Fruit fly (Drosophila melanogaster) whole organism, embryonic: ENCODE results near the gene Kmn2.

Experiments
- Awh ChIP-seq: fragments of 200-800 bp; sonication (Bioruptor generic); IDR thresholded peaks from 2 replicates; pipeline ENCODE4, ENCODE4 v1.3.6; 2022; ENCODE audit warnings: missing biosample characterization, missing genetic modification characterization
- BtbVII ChIP-seq: fragments of 200-800 bp; sonication (Bioruptor generic); optimal IDR thresholded peaks from 3 replicates; lab custom pipeline; 2017; ENCODE audit warnings: missing biosample characterization, mild to moderate bottlenecking, missing genetic modification characterization
- Bteb2 ChIP-seq: fragments of 200-800 bp; sonication (Bioruptor generic); optimal IDR thresholded peaks from 2 replicates; lab custom pipeline; 2016; ENCODE audit warnings: missing biosample characterization, missing genetic modification characterization
- CG10431 ChIP-seq: fragments of 200-800 bp; sonication (Bioruptor generic); optimal IDR thresholded peaks from 3 replicates; lab custom pipeline; 2018; ENCODE audit warnings: missing biosample characterization, mild to moderate bottlenecking, missing genetic modification characterization
- CG10462 ChIP-seq: fragments of 200-800 bp; sonication (Bioruptor generic); optimal IDR thresholded peaks from 2 replicates; lab custom pipeline; 2016; ENCODE audit warnings: missing biosample characterization, missing genetic modification characterization
- CG10979 ChIP-seq: fragments of 200-800 bp; sonication (Bioruptor generic); optimal IDR thresholded peaks from 2 replicates; lab custom pipeline; 2018; ENCODE audit warnings: missing biosample characterization, mild to moderate bottlenecking, missing genetic modification characterization, moderate library complexity
- CG13123 ChIP-seq: fragments of 200-800 bp; sonication (Bioruptor generic); optimal IDR thresholded peaks from 2 replicates; lab custom pipeline; 2016; ENCODE audit warnings: missing biosample characterization, missing genetic modification characterization
- CG13296 ChIP-seq: fragments of 200-800 bp; sonication (Bioruptor generic); optimal IDR thresholded peaks from 3 replicates; lab custom pipeline; 2018; ENCODE audit warnings: missing biosample characterization, mild to moderate bottlenecking, missing genetic modification characterization
- CG13624 ChIP-seq: fragments of 200-800 bp; sonication (Bioruptor generic); optimal IDR thresholded peaks from 2 replicates; lab custom pipeline; 2016; ENCODE audit warnings: missing biosample characterization, missing genetic modification characterization
- CG15479 ChIP-seq: fragments of 200-800 bp; sonication (Bioruptor generic); optimal IDR thresholded peaks from 3 replicates; lab custom pipeline; 2019; ENCODE audit warnings: missing biosample characterization, mild to moderate bottlenecking, missing genetic modification characterization, moderate library complexity
- CG17829 ChIP-seq: fragments of 200-800 bp; optimal IDR thresholded peaks from 2 replicates; lab custom pipeline; 2019; ENCODE audit warnings: missing biosample characterization, mild to moderate bottlenecking, missing genetic modification characterization, moderate library complexity
- CG2678 ChIP-seq: fragments of 200-800 bp; sonication (Bioruptor generic); optimal IDR thresholded peaks from 3 replicates; lab custom pipeline; 2019; ENCODE audit warnings: missing biosample characterization, mild to moderate bottlenecking, missing genetic modification characterization, moderate library complexity
- CG2712 ChIP-seq: fragments of 200-800 bp; optimal IDR thresholded peaks from 3 replicates; lab custom pipeline; 2019; ENCODE audit warnings: missing biosample characterization, mild to moderate bottlenecking, missing genetic modification characterization, moderate library complexity
- CG30431 ChIP-seq: fragments of 200-800 bp; sonication (Bioruptor generic); optimal IDR thresholded peaks from 2 replicates; lab custom pipeline; 2017; ENCODE audit warnings: missing biosample characterization, missing genetic modification characterization
- CG7963 ChIP-seq: fragments of 200-800 bp; sonication (Bioruptor generic); IDR thresholded peaks from 3 replicates; pipeline ENCODE4 v1.3.6; 2022; ENCODE audit warnings: missing biosample characterization, missing genetic modification characterization; ENCODE audit not compliant: partially characterized antibody
- CG8478 ChIP-seq: fragments of >200 bp; optimal IDR thresholded peaks from 2 replicates; lab custom pipeline; 2018
- CG8944 ChIP-seq: fragments of 200-800 bp; sonication (Bioruptor generic); optimal IDR thresholded peaks from 3 replicates; lab custom pipeline; 2016; ENCODE audit warnings: missing biosample characterization, missing genetic modification characterization
- CG9215 ChIP-seq: fragments of 200-800 bp; sonication (Bioruptor generic); IDR thresholded peaks from 2 replicates; pipeline ENCODE4 v1.3.6; 2022; ENCODE audit warnings: missing biosample characterization, missing genetic modification characterization
- CG9727 ChIP-seq: fragments of 200-800 bp; sonication (Bioruptor generic); optimal IDR thresholded peaks from 3 replicates; lab custom pipeline; 2017; ENCODE audit warnings: missing biosample characterization, mild to moderate bottlenecking, missing genetic modification characterization
- CG9932 ChIP-seq: fragments of 200-800 bp; sonication (Bioruptor generic); IDR thresholded peaks from 2 replicates; pipeline ENCODE4 v1.3.6; 2022; ENCODE audit warnings: missing biosample characterization, missing genetic modification characterization
- CTCF ChIP-seq: fragments of 200-800 bp; sonication (Bioruptor generic); optimal IDR thresholded peaks from 2 replicates; lab custom pipeline; 2017; ENCODE audit warnings: missing biosample characterization, mild to moderate bottlenecking, missing genetic modification characterization, moderate library complexity
- Dbx ChIP-seq: fragments of 200-800 bp; sonication (Bioruptor generic); IDR thresholded peaks from 3 replicates; pipeline ENCODE4 v1.3.6; 2022; ENCODE audit warnings: missing biosample characterization, missing genetic modification characterization
- Dip2 ChIP-seq: fragments of 200-800 bp; sonication (Bioruptor generic); IDR thresholded peaks from 2 replicates; pipeline ENCODE4 v1.3.6; 2022; ENCODE audit warnings: missing biosample characterization, missing genetic modification characterization
- H15 ChIP-seq: fragments of 200-800 bp; sonication (Bioruptor generic); IDR thresholded peaks from 3 replicates; pipeline ENCODE4 v1.3.6; 2022; ENCODE audit warnings: missing biosample characterization, missing genetic modification characterization
- HLH4C ChIP-seq: fragments of 200-800 bp; sonication (Bioruptor generic); IDR thresholded peaks from 3 replicates; pipeline ENCODE4 v1.3.6; 2022; ENCODE audit warnings: missing biosample characterization, missing genetic modification characterization; ENCODE audit not compliant: partially characterized antibody
- Hsf ChIP-seq: fragments of 200-800 bp; sonication (Bioruptor generic); optimal IDR thresholded peaks from 3 replicates; lab custom pipeline; 2016; ENCODE audit warnings: missing biosample characterization, missing genetic modification characterization
- Lpt ChIP-seq: fragments of >200 bp; optimal IDR thresholded peaks from 2 replicates; lab custom pipeline; 2018; ENCODE audit warnings: missing biosample characterization, missing genetic modification characterization
- MTF-1 ChIP-seq: fragments of 200-800 bp; sonication (Bioruptor generic); optimal IDR thresholded peaks from 2 replicates; lab custom pipeline; 2018; ENCODE audit warnings: missing biosample characterization, mild to moderate bottlenecking, missing genetic modification characterization, borderline replicate concordance
- Meics ChIP-seq: fragments of 200-800 bp; sonication (Bioruptor generic); optimal IDR thresholded peaks from 2 replicates; lab custom pipeline; 2017; ENCODE audit warnings: missing biosample characterization, mild to moderate bottlenecking, missing genetic modification characterization
- Oli ChIP-seq: fragments of 200-800 bp; sonication (Bioruptor generic); optimal IDR thresholded peaks from 2 replicates; lab custom pipeline; 2018; ENCODE audit warnings: missing biosample characterization, mild to moderate bottlenecking, missing genetic modification characterization, moderate library complexity
- Pdp1 ChIP-seq, 2 experiments: fragments of 200-800 bp; sonication (Bioruptor generic); optimal IDR thresholded peaks; 3 replicates each; lab custom pipeline; 2016; ENCODE audit warnings: missing biosample characterization in 2 of 2, missing genetic modification characterization in 2 of 2, mild to moderate bottlenecking in 1 of 2, moderate library complexity in 1 of 2
- Six4 ChIP-seq: fragments of 200-800 bp; sonication (Bioruptor generic); optimal IDR thresholded peaks from 2 replicates; lab custom pipeline; 2016; ENCODE audit warnings: missing biosample characterization, missing genetic modification characterization
- Stat92E ChIP-seq, 3 experiments: fragments of >200 bp in 2 of 3; fragments of 200-800 bp in 1 of 3; sonication (Bioruptor generic) in 1 of 3; optimal IDR thresholded peaks; 2 replicates each; lab custom pipeline; 2017 to 2019; ENCODE audit warnings: missing biosample characterization in 3 of 3, missing genetic modification characterization in 3 of 3, mild to moderate bottlenecking in 1 of 3, moderate library complexity in 1 of 3
- Usf ChIP-seq: fragments of 200-800 bp; sonication (Bioruptor generic); optimal IDR thresholded peaks from 2 replicates; lab custom pipeline; 2017; ENCODE audit warnings: missing genotype, missing biosample characterization, missing genetic modification characterization
- ab ChIP-seq: fragments of 200-800 bp; sonication (Bioruptor generic); optimal IDR thresholded peaks from 2 replicates; lab custom pipeline; 2016; ENCODE audit warnings: missing biosample characterization, missing genetic modification characterization
- ac ChIP-seq: fragments of 200-800 bp; sonication (Bioruptor generic); optimal IDR thresholded peaks from 3 replicates; lab custom pipeline; 2017; ENCODE audit warnings: missing biosample characterization, mild to moderate bottlenecking, missing genetic modification characterization
- bab2 ChIP-seq: fragments of 200-800 bp; sonication (Bioruptor generic); optimal IDR thresholded peaks from 2 replicates; lab custom pipeline; 2016; ENCODE audit warnings: missing biosample characterization, missing genetic modification characterization
- cg ChIP-seq: fragments of 200-800 bp; sonication (Bioruptor generic); optimal IDR thresholded peaks from 3 replicates; lab custom pipeline; 2019; ENCODE audit warnings: missing biosample characterization, mild to moderate bottlenecking, missing genetic modification characterization, moderate library complexity
- croc ChIP-seq: fragments of 200-800 bp; sonication (Bioruptor generic); conservative IDR thresholded peaks from 3 replicates; pipeline ENCODE4 v1.3.6; 2022; ENCODE audit warnings: missing biosample characterization, missing genetic modification characterization
- crp ChIP-seq, 2 experiments: fragments of 200-800 bp; sonication (Bioruptor generic); optimal IDR thresholded peaks; 2 replicates in 1 of 2; 3 replicates in 1 of 2; lab custom pipeline; 2017; ENCODE audit warnings: missing biosample characterization in 2 of 2, missing genetic modification characterization in 2 of 2, mild to moderate bottlenecking in 1 of 2, moderate library complexity in 1 of 2
- dysf ChIP-seq: fragments of 200-800 bp; sonication (Bioruptor generic); IDR thresholded peaks from 3 replicates; pipeline ENCODE4 v1.3.6; 2022; ENCODE audit warnings: missing biosample characterization, missing genetic modification characterization
- gfzf ChIP-seq: fragments of 200-800 bp; sonication (Bioruptor generic); optimal IDR thresholded peaks from 2 replicates; lab custom pipeline; 2016; ENCODE audit warnings: missing biosample characterization, mild to moderate bottlenecking, missing genetic modification characterization, moderate library complexity
- her ChIP-seq: fragments of 200-800 bp; sonication (Bioruptor generic); optimal IDR thresholded peaks from 2 replicates; lab custom pipeline; 2016; ENCODE audit warnings: missing biosample characterization, missing genetic modification characterization
- lab ChIP-seq: fragments of 200-800 bp; sonication (Bioruptor generic); optimal IDR thresholded peaks from 3 replicates; lab custom pipeline; 2017; ENCODE audit warnings: missing biosample characterization, missing genetic modification characterization, mild to moderate bottlenecking, moderate library complexity, missing genetic modification reagents
- row ChIP-seq: fragments of 200-800 bp; sonication (Bioruptor generic); IDR thresholded peaks from 3 replicates; pipeline ENCODE4 v1.3.6; 2022; ENCODE audit warnings: missing biosample characterization, missing genetic modification characterization
- run ChIP-seq: fragments of 200-800 bp; sonication (Bioruptor generic); optimal IDR thresholded peaks from 3 replicates; lab custom pipeline; 2018; ENCODE audit warnings: missing biosample characterization, mild to moderate bottlenecking, missing genetic modification characterization
- sqz ChIP-seq: fragments of 200-800 bp; sonication (Bioruptor generic); optimal IDR thresholded peaks from 3 replicates; lab custom pipeline; 2018; ENCODE audit warnings: missing biosample characterization, mild to moderate bottlenecking, missing genetic modification characterization
- vnd ChIP-seq: fragments of 200-800 bp; sonication (Bioruptor generic); IDR thresholded peaks from 3 replicates; pipeline ENCODE4 v1.3.6; 2022; ENCODE audit warnings: missing biosample characterization, missing genetic modification characterization; ENCODE audit not compliant: partially characterized antibody
- wor ChIP-seq: fragments of 200-800 bp; sonication (Bioruptor generic); IDR thresholded peaks from 2 replicates; pipeline ENCODE4 v1.3.6; 2022; ENCODE audit warnings: missing biosample characterization, missing genetic modification characterization
- yki ChIP-seq: fragments of >200 bp; optimal IDR thresholded peaks from 3 replicates; lab custom pipeline; 2018
- z ChIP-seq: fragments of 200-800 bp; sonication (Bioruptor generic); IDR thresholded peaks from 3 replicates; pipeline ENCODE4 v1.3.6; 2022; ENCODE audit warnings: missing biosample characterization, missing genetic modification characterization

The Kmn2 gene

DNA sequence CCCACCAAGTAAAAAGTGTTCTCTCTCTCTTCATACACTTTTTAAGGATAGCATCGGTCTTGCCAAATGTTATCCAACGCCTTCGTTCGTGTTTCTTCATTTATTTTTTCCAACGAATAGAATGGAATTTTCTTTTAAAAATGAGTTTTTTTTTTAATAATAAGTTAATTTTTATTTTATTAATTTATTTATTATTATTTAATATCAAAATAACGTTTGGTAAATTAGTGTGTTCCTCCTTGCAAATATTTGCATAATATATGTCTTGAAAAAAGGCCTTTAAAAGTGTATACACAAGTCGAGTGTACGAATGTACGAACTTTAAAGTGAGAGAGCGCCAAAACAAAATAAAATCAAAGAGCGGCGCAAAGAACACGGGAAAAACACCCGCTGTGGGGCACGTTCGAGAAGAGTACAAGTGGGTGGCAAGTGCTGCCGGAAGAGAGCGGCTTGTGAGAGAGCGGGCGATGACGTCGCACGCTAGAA is 26.1 kb upstream of the Kmn2 start (continued):
- TF ChIP-seq Stat92E (GFP tag; optimal IDR thresholded peaks at IDR 0.05; lab: Kevin White, UChicago): no peak
- 0 out of 3 replicates have a peak, but pooled peaks have one; percentile 48 for TF ChIP-seq H15 (GFP tag; lab: Robert Waterston, UW)
- TF ChIP-seq CG8944 (GFP tag; lab: Kevin White, UChicago): no peak
- no peak for TF ChIP-seq yki (lab: Kevin White, UChicago)
- peak; percentile 53 for TF ChIP-seq CG13123 (GFP tag; lab: Kevin White, UChicago)
- TF ChIP-seq Usf (GFP tag; lab: Kevin White, UChicago): peak; percentile 70
- no peak for TF ChIP-seq her
- peak; percentile 90 for TF ChIP-seq CG13296 (GFP tag; lab: Kevin White, UChicago)
- TF ChIP-seq HLH4C (GFP tag; lab: Robert Waterston, UW): no peak
- peak; percentile 73 for TF ChIP-seq CG9932 (GFP tag; lab: Robert Waterston, UW)
- TF ChIP-seq Dbx (GFP tag; lab: Robert Waterston, UW): 0 out of 3 replicates have a peak, but pooled peaks have one; percentile 14
- peak; percentile 68 for TF ChIP-seq CG9215 (GFP tag; lab: Robert Waterston, UW)
- peak; percentile 61 for TF ChIP-seq Awh
- TF ChIP-seq z (GFP tag; lab: Robert Waterston, UW): no peak
- TF ChIP-seq CG10979 (tag; lab: Kevin White, UChicago): peak; percentile 89
- TF ChIP-seq croc (GFP tag; lab: Robert Waterston, UW): peak; percentile 64; the same call in 2 of the 3 replicates
- no peak for TF ChIP-seq ab (GFP tag; lab: Kevin White, UChicago)
- TF ChIP-seq vnd (GFP tag; lab: Robert Waterston, UW): no peak
- TF ChIP-seq CG9727 (GFP tag; lab: Kevin White, UChicago): peak; percentile 79
- peak; percentile 6 for TF ChIP-seq bab2
- no peak for TF ChIP-seq sqz (GFP tag; lab: Kevin White, UChicago)
- no peak for TF ChIP-seq CG8478 (lab: Kevin White, UChicago)
- peak; percentile 45 to 66 for TF ChIP-seq Pdp1 (GFP tag; optimal IDR thresholded peaks at IDR 0.05; lab: Kevin White, UChicago)
- TF ChIP-seq dysf (GFP tag; lab: Robert Waterston, UW): peak; percentile 85
- peak; percentile 81 for TF ChIP-seq BtbVII (GFP tag; lab: Kevin White, UChicago)
- TF ChIP-seq MTF-1 (GFP tag; lab: Kevin White, UChicago): peak; percentile 8
- peak; percentile 83 for TF ChIP-seq CG17829 (tag; lab: Kevin White, UChicago)
- TF ChIP-seq crp (GFP tag; optimal IDR thresholded peaks at IDR 0.05; lab: Kevin White, UChicago): peak in 1 of 2 experiments; percentile 29
- peak; percentile 80 for TF ChIP-seq CG30431 (GFP tag; lab: Kevin White, UChicago)
- peak; percentile 37 for TF ChIP-seq CG10462 (GFP tag; lab: Kevin White, UChicago)
- peak; percentile 23 for TF ChIP-seq CTCF (GFP tag; lab: Kevin White, UChicago)
- TF ChIP-seq CG10431: peak; percentile 85
- peak; percentile 91 for TF ChIP-seq Meics
- peak; percentile 92 for TF ChIP-seq Oli (tag; lab: Kevin White, UChicago)
- TF ChIP-seq Dip2: no peak
- no peak for TF ChIP-seq CG13624 (GFP tag; lab: Kevin White, UChicago)
- no peak for TF ChIP-seq CG15479 (GFP tag; lab: Kevin White, UChicago)
- peak; percentile 81 for TF ChIP-seq wor
- TF ChIP-seq CG2712 (tag; lab: Kevin White, UChicago): peak; percentile 90
- TF ChIP-seq Bteb2 (GFP tag; lab: Kevin White, UChicago): peak; percentile 27
- TF ChIP-seq row (GFP tag; lab: Robert Waterston, UW): peak; percentile 93
- peak; percentile 48 for TF ChIP-seq Hsf (GFP tag; lab: Kevin White, UChicago)
- TF ChIP-seq Lpt (GFP tag; lab: Kevin White, UChicago): no peak
- peak; percentile 90 for TF ChIP-seq run (tag; lab: Kevin White, UChicago)
- TF ChIP-seq Six4 (GFP tag; lab: Kevin White, UChicago): peak; percentile 60
- TF ChIP-seq CG7963 (GFP tag; lab: Robert Waterston, UW): no peak
- TF ChIP-seq CG2678: peak; percentile 95
- peak; percentile 86 for TF ChIP-seq lab (GFP tag; lab: Kevin White, UChicago)
- TF ChIP-seq cg (GFP tag; lab: Kevin White, UChicago): no peak
- TF ChIP-seq ac (GFP tag; lab: Kevin White, UChicago): no peak
- no peak for TF ChIP-seq gfzf
